Worm (Caenorhabditis elegans): ENCODE data around the gene fum-1.
A peak's percentile ranks its signal among the peaks of the same experiment; 100 is the strongest.

fum-1 gene

DNA sequence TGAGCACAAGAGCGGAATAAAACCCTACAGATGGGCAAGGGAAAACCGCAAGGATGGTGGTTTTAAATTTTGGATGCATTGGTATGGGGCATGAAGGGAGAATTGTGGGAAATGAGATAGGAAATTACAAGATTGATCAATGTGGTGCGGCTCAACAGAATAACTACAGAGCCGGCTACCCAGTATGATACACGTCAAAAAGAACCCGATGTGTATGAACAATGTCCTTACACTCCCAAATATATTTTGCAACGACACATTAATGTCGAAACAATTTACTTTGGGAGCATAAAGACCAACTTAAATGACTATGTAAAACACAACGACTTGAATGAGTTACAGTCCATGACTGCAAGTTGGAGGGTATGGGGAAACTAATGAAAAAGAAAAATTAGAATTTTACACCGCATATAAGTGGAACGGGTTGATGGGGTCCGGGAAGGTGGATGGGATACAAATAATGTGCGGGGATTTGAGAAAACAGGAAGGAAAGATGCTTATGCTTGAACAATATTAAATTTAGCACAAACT, 30.3 kb downstream of the fum-1 start (continued):
- TF ChIP-seq nhr-90 (tag; optimal IDR thresholded peaks at IDR 0.05) (no peak), ztf-3 (GFP tag; optimal IDR thresholded peaks at IDR 0.05) (no peak), lin-26 (GFP tag; IDR thresholded peaks at IDR 0.05) (0 out of 2 replicates have a peak, but pooled peaks have one; percentile 6), lir-1 (GFP tag; conservative IDR thresholded peaks at IDR 0.05) (no peak), unc-130 (GFP tag; optimal IDR thresholded peaks at IDR 0.05) (no peak), lag-1 (GFP tag; IDR thresholded peaks at IDR 0.05) (0 out of 2 replicates have a peak, but pooled peaks have one; percentile 20), zfh-2 (GFP tag; conservative IDR thresholded peaks at IDR 0.05) (no peak), egrh-3 (GFP tag; IDR thresholded peaks at IDR 0.05) (no peak), hlh-12 (tag; optimal IDR thresholded peaks at IDR 0.05) (no peak), egl-44 (GFP tag; IDR thresholded peaks at IDR 0.05) (no peak), tbx-9 (tag; optimal IDR thresholded peaks at IDR 0.05; ENCODE audit: borderline replicate concordance) (no peak), ceh-40 (GFP tag; IDR thresholded peaks at IDR 0.05) (no peak), nhr-120 (GFP tag; IDR thresholded peaks at IDR 0.05) (no peak), F55B11.4 (tag; optimal IDR thresholded peaks at IDR 0.05; ENCODE audit: borderline replicate concordance, insufficient read depth) (no peak), B0336.3 (GFP tag; IDR thresholded peaks at IDR 0.05) (peak; percentile 6), nhr-27 (tag; optimal IDR thresholded peaks at IDR 0.05) (no peak), K12H6.12 (tag; optimal IDR thresholded peaks at IDR 0.05) (no peak), lsl-1 (GFP tag; optimal IDR thresholded peaks at IDR 0.05) (peak; percentile 17), bed-2 (GFP tag; IDR thresholded peaks at IDR 0.05) (no peak), let-526 (GFP tag; IDR thresholded peaks at IDR 0.05) (no peak), madf-6 (GFP tag; IDR thresholded peaks at IDR 0.05) (peak; percentile 62), repo-1 (tag; optimal IDR thresholded peaks at IDR 0.05) (no peak), attf-6 (GFP tag; IDR thresholded peaks at IDR 0.05) (peak; percentile 42; the same call in 1 of the 2 replicates), ztf-22 (GFP tag; optimal IDR thresholded peaks at IDR 0.05) (no peak), Y56A3A.18 (GFP tag; IDR thresholded peaks at IDR 0.05) (0 out of 2 replicates have a peak, but pooled peaks have one; percentile 10), snpc-4 (GFP tag; optimal IDR thresholded peaks at IDR 0.05) (peak; percentile 42), snpc-4 (tag; optimal IDR thresholded peaks at IDR 0.05) (no peak), F39B2.1 (GFP tag; IDR thresholded peaks at IDR 0.05) (0 out of 2 replicates have a peak, but pooled peaks have one; percentile 2), lin-40 (tag; optimal IDR thresholded peaks at IDR 0.05) (no peak), C06A6.2 (GFP tag; conservative IDR thresholded peaks at IDR 0.05) (no peak), C17E4.6 (GFP tag; IDR thresholded peaks at IDR 0.05) (no peak; the same call in 1 of the 2 replicates), Y95B8A.8 (GFP tag; IDR thresholded peaks at IDR 0.05) (no peak), nfya-2 (GFP tag; IDR thresholded peaks at IDR 0.05) (no peak), ceh-100 (GFP tag; IDR thresholded peaks at IDR 0.05) (no peak), pha-4 (tag; optimal IDR thresholded peaks at IDR 0.05) (no peak), madf-3 (GFP tag; IDR thresholded peaks at IDR 0.05) (no peak), hsf-1 (GFP tag; IDR thresholded peaks at IDR 0.05) (0 out of 2 replicates have a peak, but pooled peaks have one; percentile 50), aptf-2 (GFP tag; conservative IDR thresholded peaks at IDR 0.05) (no peak), atf-7 (tag; optimal IDR thresholded peaks at IDR 0.05) (no peak), mcd-1 (GFP tag; IDR thresholded peaks at IDR 0.05) (no peak), cebp-1 (GFP tag; IDR thresholded peaks at IDR 0.05) (no peak), cebp-1 (tag; optimal IDR thresholded peaks at IDR 0.05) (peak; percentile 26), tlf-1 (GFP tag; optimal IDR thresholded peaks at IDR 0.05) (no peak), sptf-2 (GFP tag; optimal IDR thresholded peaks at IDR 0.05) (no peak), hlh-26 (GFP tag; conservative IDR thresholded peaks at IDR 0.05) (no peak), hrde-1 (tag; optimal IDR thresholded peaks at IDR 0.05; ENCODE audit: borderline replicate concordance) (no peak), rec-8 (tag; optimal IDR thresholded peaks at IDR 0.05) (no peak), nhr-80 (tag; optimal IDR thresholded peaks at IDR 0.05) (no peak), chd-7 (tag; optimal IDR thresholded peaks at IDR 0.05) (no peak)

All from whole organism, young adult.